Worm (Caenorhabditis elegans): ENCODE measurements around the gene F12F6.1.
A peak's percentile ranks its signal among the peaks of the same experiment; 100 is the strongest.

The F12F6.1 gene

DNA sequence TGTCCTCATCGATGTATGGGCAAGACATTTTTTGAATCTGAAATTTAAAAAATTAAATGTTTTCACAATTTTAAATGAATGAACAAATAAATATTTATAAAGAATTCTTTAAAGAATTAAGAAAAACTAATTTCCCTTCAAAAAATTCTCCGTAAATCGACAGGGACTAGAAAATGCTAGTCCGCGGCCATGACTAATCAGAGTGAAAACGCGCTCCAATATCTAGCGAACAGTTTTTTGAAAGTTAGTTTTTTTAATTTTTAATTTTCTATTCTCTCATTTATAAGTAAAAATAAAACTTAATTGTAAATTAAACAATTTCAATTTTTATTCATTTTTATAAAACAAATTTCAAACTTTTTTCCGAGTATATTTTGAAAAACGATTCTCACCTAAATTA is 9.1 kb downstream of the F12F6.1 start (continued):
- TF ChIP-seq lir-3 (tag; optimal IDR thresholded peaks at IDR 0.05; ENCODE audit: poor library complexity) (peak; percentile 83), ets-5 (GFP tag; IDR thresholded peaks at IDR 0.05) (no peak), C34B4.2 (tag; optimal IDR thresholded peaks at IDR 0.05) (no peak), hpl-2 (GFP tag; optimal IDR thresholded peaks at IDR 0.05) (no peak), sup-37 (GFP tag; optimal IDR thresholded peaks at IDR 0.05) (no peak), fkh-8 (tag; optimal IDR thresholded peaks at IDR 0.05) (no peak), hlh-4 (tag; optimal IDR thresholded peaks at IDR 0.05) (no peak), mdl-1 (tag; optimal IDR thresholded peaks at IDR 0.05) (no peak), unc-130 (tag; optimal IDR thresholded peaks at IDR 0.05) (no peak), ceh-88 (GFP tag; IDR thresholded peaks at IDR 0.05) (peak; percentile 33; the same call in 1 of the 2 replicates), unc-30 (tag; optimal IDR thresholded peaks at IDR 0.05) (no peak), mef-2 (tag; optimal IDR thresholded peaks at IDR 0.05) (no peak), lin-14 (GFP tag; optimal IDR thresholded peaks at IDR 0.05) (peak; percentile 69), mep-1 (tag; optimal IDR thresholded peaks at IDR 0.05) (peak; percentile 70), grh-1 (GFP tag; IDR thresholded peaks at IDR 0.05) (no peak), lin-35 (GFP tag; optimal IDR thresholded peaks at IDR 0.05) (peak; percentile 28 to 60), zip-4 (GFP tag; optimal IDR thresholded peaks at IDR 0.05) (no peak), nhr-20 (tag; optimal IDR thresholded peaks at IDR 0.05) (peak; percentile 7), ceh-8 (GFP tag; optimal IDR thresholded peaks at IDR 0.05) (no peak), unc-86 (tag; optimal IDR thresholded peaks at IDR 0.05) (no peak), nhr-85 (tag) (no peak), ces-1 (GFP tag; optimal IDR thresholded peaks at IDR 0.05) (no peak), pqm-1 (tag; optimal IDR thresholded peaks at IDR 0.05) (no peak), alr-1 (tag; optimal IDR thresholded peaks at IDR 0.05; ENCODE audit: borderline replicate concordance) (no peak), mab-9 (GFP tag; IDR thresholded peaks at IDR 0.05) (no peak), lin-39 (tag; optimal IDR thresholded peaks at IDR 0.05) (peak; percentile 14), rnt-1 (tag; optimal IDR thresholded peaks at IDR 0.05) (peak; percentile 91), dsc-1 (tag; optimal IDR thresholded peaks at IDR 0.05) (peak; percentile 10), fkh-10 (GFP tag; optimal IDR thresholded peaks at IDR 0.05) (no peak), blmp-1 (tag; optimal IDR thresholded peaks at IDR 0.05) (peak; percentile 32), nhr-90 (tag; optimal IDR thresholded peaks at IDR 0.05; ENCODE audit: poor library complexity) (peak; percentile 70), F16B12.6 (tag; optimal IDR thresholded peaks at IDR 0.05) (no peak), fos-1 (tag; optimal IDR thresholded peaks at IDR 0.05) (no peak), nhr-12 (tag; optimal IDR thresholded peaks at IDR 0.05) (no peak), aha-1 (tag; optimal IDR thresholded peaks at IDR 0.05) (no peak), lsy-2 (tag; optimal IDR thresholded peaks at IDR 0.05) (peak; percentile 60 to 69), swsn-7 (tag; optimal IDR thresholded peaks at IDR 0.05) (peak; percentile 24), snu-23 (GFP tag; optimal IDR thresholded peaks at IDR 0.05) (peak; percentile 15), egl-27 (tag; optimal IDR thresholded peaks at IDR 0.05) (no peak), zag-1 (tag; optimal IDR thresholded peaks at IDR 0.05) (no peak)

ce11 chrIV:11593415-11594190 is 9.8 kb downstream of the F12F6.1 start, which contains the start of gene F40F11.3:
Gene F40F11.3 (minus strand): TSS chrIV:11594003.
- TF ChIP-seq unc-130 (tag; optimal IDR thresholded peaks at IDR 0.05): peak; percentile 89
- TF ChIP-seq grh-1 (GFP tag; IDR thresholded peaks at IDR 0.05): peak; percentile 46
- TF ChIP-seq egl-13 (tag; optimal IDR thresholded peaks at IDR 0.05): peak; percentile 83
- peak; percentile 86 for TF ChIP-seq fos-1 (tag; optimal IDR thresholded peaks at IDR 0.05)
- peak; percentile 84 to 90 for TF ChIP-seq lsy-2 (tag; optimal IDR thresholded peaks at IDR 0.05)
- peak; percentile 6 for TF ChIP-seq mef-2 (tag; optimal IDR thresholded peaks at IDR 0.05)
- peak; percentile 1 for TF ChIP-seq unc-62 (GFP tag; optimal IDR thresholded peaks at IDR 0.05)
- TF ChIP-seq lin-14 (GFP tag; optimal IDR thresholded peaks at IDR 0.05): peak; percentile 97
- TF ChIP-seq ztf-4 (tag; optimal IDR thresholded peaks at IDR 0.05): peak; percentile 96
- no peak for TF ChIP-seq tlp-1 (tag; optimal IDR thresholded peaks at IDR 0.05)
- TF ChIP-seq nhr-237 (tag; optimal IDR thresholded peaks at IDR 0.05): peak; percentile 85
- peak; percentile 92 for TF ChIP-seq nhr-71 (tag; optimal IDR thresholded peaks at IDR 0.05)
- no peak for TF ChIP-seq hpl-2 (GFP tag; optimal IDR thresholded peaks at IDR 0.05)
- no peak for TF ChIP-seq hlh-4 (tag; optimal IDR thresholded peaks at IDR 0.05)
- TF ChIP-seq blmp-1 (tag; optimal IDR thresholded peaks at IDR 0.05): peak; percentile 62
- TF ChIP-seq nhr-12 (tag; optimal IDR thresholded peaks at IDR 0.05): no peak
- peak in 1 of 2 experiments; percentile 92 for TF ChIP-seq mdl-1 (tag; optimal IDR thresholded peaks at IDR 0.05)
- peak; percentile 83 for TF ChIP-seq lir-3 (tag; optimal IDR thresholded peaks at IDR 0.05; ENCODE audit: poor library complexity)
- peak; percentile 65 to 91 (median 78) for TF ChIP-seq ceh-82 (tag; optimal IDR thresholded peaks at IDR 0.05)
- TF ChIP-seq unc-98 (GFP tag; IDR thresholded peaks at IDR 0.05): no peak
- peak; percentile 96 for TF ChIP-seq snu-23 (GFP tag; optimal IDR thresholded peaks at IDR 0.05)
- no peak for TF ChIP-seq nhr-28 (tag; optimal IDR thresholded peaks at IDR 0.05)
- TF ChIP-seq pqm-1 (tag; optimal IDR thresholded peaks at IDR 0.05): peak; percentile 33
- TF ChIP-seq isw-1 (GFP tag; IDR thresholded peaks at IDR 0.05): peak; percentile 77

All from whole organism, L1 larva.